Fruit fly (Drosophila melanogaster) whole organism, embryonic: ENCODE data around the gene CG45544.
A peak's percentile ranks its signal among the peaks of the same experiment; 100 is the strongest.

Experiments used
- ATbp ChIP-seq: fragments of 200-800 bp; sonication (Bioruptor generic); optimal IDR thresholded peaks from 2 replicates; lab custom pipeline; 2017; ENCODE audit warnings: missing biosample characterization, mild to moderate bottlenecking, missing genetic modification characterization, missing genetic modification reagents
- Aef1 ChIP-seq: fragments of 200-800 bp; sonication (Bioruptor generic); IDR thresholded peaks from 3 replicates; pipeline ENCODE4 v1.3.6; 2022; ENCODE audit warnings: missing biosample characterization, missing genetic modification characterization
- Atf-2 ChIP-seq: fragments of 200-800 bp; sonication (Bioruptor generic); optimal IDR thresholded peaks from 2 replicates; lab custom pipeline; 2016; ENCODE audit warnings: missing biosample characterization, missing genetic modification characterization
- CG10366 ChIP-seq: fragments of 200-800 bp; sonication (Bioruptor generic); IDR thresholded peaks from 2 replicates; pipeline ENCODE4 v1.3.6; 2022; ENCODE audit warnings: missing biosample characterization, missing genetic modification characterization
- CG11093 ChIP-seq: fragments of 200-800 bp; sonication (Bioruptor generic); IDR thresholded peaks from 3 replicates; pipeline ENCODE4 v1.3.6; 2022; ENCODE audit warnings: missing biosample characterization, missing genetic modification characterization
- CG13296 ChIP-seq: fragments of 200-800 bp; sonication (Bioruptor generic); optimal IDR thresholded peaks from 3 replicates; lab custom pipeline; 2018; ENCODE audit warnings: missing biosample characterization, mild to moderate bottlenecking, missing genetic modification characterization
- CG13424 ChIP-seq: fragments of 200-800 bp; sonication (Bioruptor generic); optimal IDR thresholded peaks from 2 replicates; lab custom pipeline; 2019; ENCODE audit warnings: missing biosample characterization, mild to moderate bottlenecking, missing genetic modification characterization, moderate library complexity
- CG14050 ChIP-seq: fragments of 200-800 bp; sonication (Bioruptor generic); IDR thresholded peaks from 3 replicates; pipeline ENCODE4 v1.3.6; 2022; ENCODE audit warnings: missing biosample characterization, missing genetic modification characterization
- CG15514 ChIP-seq: fragments of 200-800 bp; sonication (Bioruptor generic); optimal IDR thresholded peaks from 3 replicates; lab custom pipeline; 2017; ENCODE audit warnings: missing biosample characterization, missing genetic modification characterization, mild to moderate bottlenecking, moderate library complexity, missing genetic modification reagents
- CG16863 ChIP-seq: fragments of 200-800 bp; sonication (Bioruptor generic); optimal IDR thresholded peaks from 3 replicates; lab custom pipeline; 2016; ENCODE audit warnings: missing biosample characterization, missing genetic modification characterization
- CG17802 ChIP-seq: fragments of 200-800 bp; sonication (Bioruptor generic); optimal IDR thresholded peaks from 2 replicates; lab custom pipeline; 2018; ENCODE audit warnings: missing biosample characterization, mild to moderate bottlenecking, missing genetic modification characterization, moderate library complexity
- CG1792 ChIP-seq: fragments of 200-800 bp; sonication (Bioruptor generic); optimal IDR thresholded peaks from 2 replicates; lab custom pipeline; 2016; ENCODE audit warnings: missing biosample characterization, missing genetic modification characterization
- CG18619 ChIP-seq: fragments of 200-800 bp; sonication (Bioruptor generic); optimal IDR thresholded peaks from 3 replicates; lab custom pipeline; 2017; ENCODE audit warnings: missing biosample characterization, mild to moderate bottlenecking, missing genetic modification characterization
- CG2712 ChIP-seq: fragments of 200-800 bp; optimal IDR thresholded peaks from 3 replicates; lab custom pipeline; 2019; ENCODE audit warnings: missing biosample characterization, mild to moderate bottlenecking, missing genetic modification characterization, moderate library complexity
- CG4424 ChIP-seq: fragments of 200-800 bp; sonication (Bioruptor generic); optimal IDR thresholded peaks from 3 replicates; lab custom pipeline; 2016; ENCODE audit warnings: missing biosample characterization, missing genetic modification characterization
- CG6689 ChIP-seq: fragments of 200-800 bp; sonication (Bioruptor generic); IDR thresholded peaks from 2 replicates; pipeline ENCODE4 v1.3.6; 2022; ENCODE audit warnings: missing biosample characterization, missing genetic modification characterization
- CG6791 ChIP-seq: fragments of 200-800 bp; sonication (Bioruptor generic); IDR thresholded peaks from 3 replicates; pipeline ENCODE4 v1.3.6; 2022; ENCODE audit warnings: missing biosample characterization, missing genetic modification characterization; ENCODE audit not compliant: partially characterized antibody
- CG7786 ChIP-seq: fragments of 200-800 bp; sonication (Bioruptor generic); optimal IDR thresholded peaks from 2 replicates; lab custom pipeline; 2016; ENCODE audit warnings: missing biosample characterization, missing genetic modification characterization
- CHES-1-like ChIP-seq: fragments of 200-800 bp; sonication (Bioruptor generic); optimal IDR thresholded peaks from 2 replicates; lab custom pipeline; 2016; ENCODE audit warnings: missing biosample characterization, missing genetic modification characterization
- Camta ChIP-seq: fragments of 200-800 bp; sonication (Bioruptor generic); optimal IDR thresholded peaks from 2 replicates; lab custom pipeline; 2016; ENCODE audit warnings: missing biosample characterization, missing genetic modification characterization
- Deaf1 ChIP-seq: fragments of 200-800 bp; optimal IDR thresholded peaks from 3 replicates; lab custom pipeline; 2019; ENCODE audit warnings: missing biosample characterization, mild to moderate bottlenecking, missing genetic modification characterization, moderate library complexity
- Doc2 ChIP-seq: fragments of 200-800 bp; sonication (Bioruptor generic); IDR thresholded peaks from 2 replicates; pipeline ENCODE4 v1.3.6; 2022; ENCODE audit warnings: missing biosample characterization, missing genetic modification characterization
- Dp ChIP-seq: fragments of 200-800 bp; sonication (Bioruptor generic); optimal IDR thresholded peaks from 2 replicates; lab custom pipeline; 2018; ENCODE audit warnings: missing biosample characterization, mild to moderate bottlenecking, missing genetic modification characterization, moderate library complexity
- Fer2 ChIP-seq: fragments of 200-800 bp; sonication (Bioruptor generic); optimal IDR thresholded peaks from 2 replicates; lab custom pipeline; 2018; ENCODE audit warnings: missing biosample characterization, mild to moderate bottlenecking, missing genetic modification characterization, moderate library complexity
- GATAe ChIP-seq: fragments of 200-800 bp; sonication (Bioruptor generic); conservative IDR thresholded peaks from 2 replicates; pipeline ENCODE4 v1.3.6; 2022; ENCODE audit warnings: missing biosample characterization, missing genetic modification characterization
- Gsc ChIP-seq: fragments of 200-800 bp; sonication (Bioruptor generic); IDR thresholded peaks from 2 replicates; pipeline ENCODE4 v1.3.6; 2022; ENCODE audit warnings: missing biosample characterization, missing genetic modification characterization
- HmgD ChIP-seq: fragments of 200-800 bp; sonication (Bioruptor generic); optimal IDR thresholded peaks from 3 replicates; lab custom pipeline; 2016; ENCODE audit warnings: missing biosample characterization, missing genetic modification characterization
- NC2β ChIP-seq: fragments of 200-800 bp; sonication (Bioruptor generic); optimal IDR thresholded peaks from 2 replicates; lab custom pipeline; 2016; ENCODE audit warnings: missing biosample characterization, missing genetic modification characterization
- Oaz ChIP-seq: fragments of 200-800 bp; sonication (Bioruptor generic); IDR thresholded peaks from 2 replicates; pipeline ENCODE4 v1.3.6; 2022; ENCODE audit warnings: missing biosample characterization, missing genetic modification characterization
- Sry-δ ChIP-seq: fragments of 200-800 bp; sonication (Bioruptor generic); optimal IDR thresholded peaks from 2 replicates; lab custom pipeline; 2016; ENCODE audit warnings: missing biosample characterization, missing genetic modification characterization
- ap ChIP-seq: fragments of 200-800 bp; sonication (Bioruptor generic); IDR thresholded peaks from 2 replicates; pipeline ENCODE4 v1.3.6; 2022; ENCODE audit warnings: missing biosample characterization, missing genetic modification characterization
- bigmax ChIP-seq: fragments of 200-800 bp; sonication (Bioruptor generic); optimal IDR thresholded peaks from 2 replicates; lab custom pipeline; 2018; ENCODE audit warnings: missing biosample characterization, mild to moderate bottlenecking, missing genetic modification characterization
- chinmo ChIP-seq: fragments of 200-800 bp; sonication (Bioruptor generic); IDR thresholded peaks from 4 replicates; pipeline ENCODE4 v1.3.6; 2022; ENCODE audit warnings: missing biosample characterization, missing genetic modification characterization; ENCODE audit not compliant: partially characterized antibody
- chn ChIP-seq: fragments of 200-800 bp; sonication (Bioruptor generic); optimal IDR thresholded peaks from 2 replicates; lab custom pipeline; 2016; ENCODE audit warnings: missing biosample characterization, missing genetic modification characterization
- crol ChIP-seq: fragments of 200-800 bp; sonication (Bioruptor generic); IDR thresholded peaks from 2 replicates; pipeline ENCODE4 v1.3.6; 2022; ENCODE audit warnings: missing biosample characterization, missing genetic modification characterization
- disco-r ChIP-seq: fragments of 200-800 bp; sonication (Bioruptor generic); optimal IDR thresholded peaks from 2 replicates; lab custom pipeline; 2016; ENCODE audit warnings: missing biosample characterization, missing genetic modification characterization
- dmrt11E ChIP-seq: fragments of 200-800 bp; sonication (Bioruptor generic); optimal IDR thresholded peaks from 3 replicates; lab custom pipeline; 2018; ENCODE audit warnings: missing biosample characterization, mild to moderate bottlenecking, missing genetic modification characterization, moderate library complexity
- dmrt99B ChIP-seq: fragments of 200-800 bp; sonication (Bioruptor generic); optimal IDR thresholded peaks from 2 replicates; lab custom pipeline; 2018; ENCODE audit warnings: missing biosample characterization, mild to moderate bottlenecking, missing genetic modification characterization, moderate library complexity
- dysf ChIP-seq: fragments of 200-800 bp; sonication (Bioruptor generic); IDR thresholded peaks from 3 replicates; pipeline ENCODE4 v1.3.6; 2022; ENCODE audit warnings: missing biosample characterization, missing genetic modification characterization
- exex ChIP-seq: fragments of 200-800 bp; sonication (Bioruptor generic); optimal IDR thresholded peaks from 4 replicates; lab custom pipeline; 2018; ENCODE audit warnings: missing biosample characterization, mild to moderate bottlenecking, missing genetic modification characterization, moderate library complexity
- kni ChIP-seq: fragments of 200-800 bp; sonication (Bioruptor generic); optimal IDR thresholded peaks from 3 replicates; lab custom pipeline; 2017; ENCODE audit warnings: mild to moderate bottlenecking, missing biosample characterization, missing genetic modification reagents, missing genetic modification characterization
- lab ChIP-seq: fragments of 200-800 bp; sonication (Bioruptor generic); optimal IDR thresholded peaks from 3 replicates; lab custom pipeline; 2017; ENCODE audit warnings: missing biosample characterization, missing genetic modification characterization, mild to moderate bottlenecking, moderate library complexity, missing genetic modification reagents
- lola ChIP-seq, 3 experiments: fragments of >200 bp in 2 of 3; fragments of 200-800 bp in 1 of 3; sonication (Bioruptor generic) in 1 of 3; optimal IDR thresholded peaks; 2 replicates each; lab custom pipeline; 2017 to 2019; ENCODE audit warnings: missing biosample characterization in 3 of 3, missing genetic modification characterization in 3 of 3, mild to moderate bottlenecking in 1 of 3, moderate library complexity in 1 of 3
- p53 ChIP-seq: fragments of 200-800 bp; sonication (Bioruptor generic); optimal IDR thresholded peaks from 2 replicates; lab custom pipeline; 2016; ENCODE audit warnings: missing biosample characterization, missing genetic modification characterization
- pho ChIP-seq: fragments of 200-800 bp; sonication (Bioruptor generic); optimal IDR thresholded peaks from 2 replicates; lab custom pipeline; 2016; ENCODE audit warnings: missing biosample characterization, missing genetic modification characterization
- pita ChIP-seq: fragments of 200-800 bp; sonication (Bioruptor generic); optimal IDR thresholded peaks from 2 replicates; lab custom pipeline; 2017; ENCODE audit warnings: missing biosample characterization, mild to moderate bottlenecking, missing genetic modification characterization
- pzg ChIP-seq: fragments of 200-800 bp; sonication (Bioruptor generic); optimal IDR thresholded peaks from 3 replicates; lab custom pipeline; 2018; ENCODE audit warnings: missing biosample characterization, mild to moderate bottlenecking, missing genetic modification characterization, moderate library complexity
- sob ChIP-seq: fragments of 200-800 bp; sonication (Bioruptor generic); IDR thresholded peaks from 2 replicates; pipeline ENCODE4 v1.3.6; 2022; ENCODE audit warnings: missing biosample characterization, missing genetic modification characterization
- trh ChIP-seq: fragments of 200-800 bp; sonication (Bioruptor generic); optimal IDR thresholded peaks from 2 replicates; lab custom pipeline; 2016; ENCODE audit warnings: missing biosample characterization, missing genetic modification characterization
- zen2 ChIP-seq: fragments of 200-800 bp; sonication (Bioruptor generic); IDR thresholded peaks from 3 replicates; pipeline ENCODE4 v1.3.6; 2022; ENCODE audit warnings: missing biosample characterization, missing genetic modification characterization; ENCODE audit not compliant: partially characterized antibody

Gene CG45544

DNA sequence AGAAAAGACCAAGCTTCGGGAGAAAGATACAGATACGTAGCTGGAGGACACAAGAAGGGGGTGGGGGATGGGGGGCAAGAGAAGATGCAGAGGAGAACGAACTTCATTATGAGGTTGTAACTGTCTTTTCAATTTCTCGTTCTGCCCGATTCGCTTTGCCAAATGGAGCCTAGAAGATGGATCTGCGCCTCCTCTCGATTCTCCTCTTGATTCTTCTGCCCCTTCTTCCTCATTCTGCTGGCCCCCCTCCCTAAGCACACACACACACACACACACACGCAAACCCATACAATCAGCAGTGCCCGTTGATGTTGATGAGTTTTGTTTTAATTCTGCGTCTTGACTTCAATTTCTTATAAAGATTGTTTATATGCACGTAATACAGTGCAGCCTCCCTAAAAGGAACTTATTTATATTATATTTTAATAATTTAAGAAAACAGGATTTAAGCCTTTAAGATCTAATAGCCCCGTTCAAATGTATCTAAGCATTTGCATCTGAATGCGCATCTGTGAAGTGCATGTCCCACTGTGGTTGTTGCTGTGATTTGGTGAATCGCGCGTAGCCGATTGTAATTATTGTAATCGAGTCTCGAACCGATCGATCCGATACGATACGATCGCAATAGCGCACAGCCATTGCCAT, 49.2 kb upstream of the CG45544 start (continued):
- TF ChIP-seq CG4424: peak; percentile 54
- TF ChIP-seq Atf-2 (GFP tag; lab: Kevin White, UChicago): no peak
- peak; percentile 58 for TF ChIP-seq Deaf1 (tag; lab: Kevin White, UChicago)
- TF ChIP-seq CG16863 (GFP tag; lab: Kevin White, UChicago): no peak
- no peak for TF ChIP-seq HmgD (GFP tag; lab: Kevin White, UChicago)
- TF ChIP-seq chn (GFP tag; lab: Kevin White, UChicago): no peak
- peak; percentile 39 for TF ChIP-seq ATbp (GFP tag; lab: Kevin White, UChicago)
- TF ChIP-seq pho (GFP tag; lab: Kevin White, UChicago): no peak
- TF ChIP-seq exex (tag; lab: Kevin White, UChicago): no peak
- peak; percentile 73 for TF ChIP-seq CG10366 (GFP tag; lab: Robert Waterston, UW)
- TF ChIP-seq dmrt99B (tag; lab: Kevin White, UChicago): peak; percentile 73
- TF ChIP-seq CG18619 (GFP tag; lab: Kevin White, UChicago): peak; percentile 9
- no peak for TF ChIP-seq chinmo (GFP tag; lab: Robert Waterston, UW)
- TF ChIP-seq CG13296 (GFP tag; lab: Kevin White, UChicago): peak; percentile 67
- no peak for TF ChIP-seq CG1792 (GFP tag; lab: Kevin White, UChicago)
- no peak for TF ChIP-seq Camta (GFP tag; lab: Kevin White, UChicago)
- TF ChIP-seq CG7786 (GFP tag; lab: Kevin White, UChicago): no peak
- no peak for TF ChIP-seq p53 (GFP tag; lab: Kevin White, UChicago)
- no peak for TF ChIP-seq Sry-δ
- TF ChIP-seq trh (GFP tag; lab: Kevin White, UChicago): no peak
- no peak for TF ChIP-seq ap (GFP tag; lab: Robert Waterston, UW)
- TF ChIP-seq Doc2 (GFP tag; lab: Robert Waterston, UW): no peak
- TF ChIP-seq Gsc: 0 out of 2 replicates have a peak, but pooled peaks have one; percentile 12
- TF ChIP-seq dmrt11E: peak; percentile 46
- TF ChIP-seq crol (GFP tag; lab: Robert Waterston, UW): peak; percentile 44
- no peak for TF ChIP-seq pita (GFP tag; lab: Kevin White, UChicago)
- TF ChIP-seq Oaz (GFP tag; lab: Robert Waterston, UW): no peak
- peak; percentile 21; the same call in 1 of the 3 replicates for TF ChIP-seq CG11093
- peak; percentile 76 for TF ChIP-seq Aef1 (GFP tag; lab: Robert Waterston, UW)
- TF ChIP-seq Dp (GFP tag; lab: Kevin White, UChicago): no peak
- peak; percentile 75 for TF ChIP-seq sob (GFP tag; lab: Robert Waterston, UW)
- no peak for TF ChIP-seq disco-r (GFP tag; lab: Kevin White, UChicago)
- TF ChIP-seq kni (GFP tag; lab: Kevin White, UChicago): no peak
- TF ChIP-seq CG6791 (GFP tag; lab: Robert Waterston, UW): no peak
- peak in 1 of 3 experiments; percentile 14 for TF ChIP-seq lola (GFP tag; optimal IDR thresholded peaks at IDR 0.05; lab: Kevin White, UChicago)
- TF ChIP-seq zen2 (GFP tag; lab: Robert Waterston, UW): no peak
- TF ChIP-seq CG17802: no peak
- TF ChIP-seq CG14050 (GFP tag; lab: Robert Waterston, UW): peak; percentile 69
- peak; percentile 69 for TF ChIP-seq CG2712
- TF ChIP-seq CHES-1-like (GFP tag; lab: Kevin White, UChicago): no peak
- peak; percentile 36 for TF ChIP-seq CG15514 (GFP tag; lab: Kevin White, UChicago)
- peak; percentile 62; the same call in 1 of the 2 replicates for TF ChIP-seq CG6689 (GFP tag; lab: Robert Waterston, UW)
- TF ChIP-seq NC2β (GFP tag; lab: Kevin White, UChicago): no peak
- TF ChIP-seq dysf (GFP tag; lab: Robert Waterston, UW): peak; percentile 83
- no peak for TF ChIP-seq pzg (GFP tag; lab: Kevin White, UChicago)
- no peak for TF ChIP-seq GATAe (GFP tag; lab: Robert Waterston, UW)
- peak; percentile 22 for TF ChIP-seq Fer2
- peak; percentile 70 for TF ChIP-seq lab (GFP tag; lab: Kevin White, UChicago)
- TF ChIP-seq CG13424 (tag; lab: Kevin White, UChicago): peak; percentile 77
- TF ChIP-seq bigmax (GFP tag; lab: Kevin White, UChicago): no peak
